Fruit fly (Drosophila melanogaster): ENCODE measurements around the gene CG4438.

DNA sequence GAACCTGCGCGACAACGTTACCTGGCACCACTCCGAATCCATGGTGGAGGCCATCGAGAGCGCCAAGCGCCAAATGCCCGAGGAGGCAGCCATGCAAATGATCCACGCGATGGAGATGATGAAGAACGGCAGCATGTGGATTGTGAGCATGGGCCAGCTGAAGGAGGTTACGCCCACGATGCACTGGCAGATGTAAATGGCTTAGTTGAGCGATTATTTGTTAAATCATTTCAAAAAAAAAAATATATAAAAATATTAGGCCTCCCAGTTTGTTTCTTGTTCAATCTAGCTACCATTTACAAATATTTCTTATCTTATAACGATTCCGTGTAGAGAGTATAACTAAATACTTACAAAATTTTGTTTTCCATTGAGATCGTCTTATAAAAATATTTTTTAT is 29.8 kb upstream of the CG4438 start, which contains the start of gene CG42847:
- TF ChIP-seq h (optimal IDR thresholded peaks at IDR 0.05) (no peak), psq (optimal IDR thresholded peaks at IDR 0.05) (no peak)
